Worm (Caenorhabditis elegans) whole organism, early embryonic: ENCODE results near the gene pqn-2.

Source experiments
- F13C5.2 ChIP-seq: sonication (generic microtip); optimal IDR thresholded peaks from 2 replicates; lab custom pipeline; 2017; ENCODE audit warnings: mild to moderate bottlenecking, missing genetic modification characterization, inconsistent platforms, missing compliant biosample characterization
- ama-1 ChIP-seq: fragments of 150-350 bp; optimal IDR thresholded peaks from 2 replicates; lab custom pipeline; 2014
- ceh-36 ChIP-seq: sonication (generic microtip); optimal IDR thresholded peaks from 2 replicates; lab custom pipeline; 2016; ENCODE audit warnings: missing genetic modification characterization, inconsistent platforms, missing compliant biosample characterization
- ets-7 ChIP-seq: sonication (generic microtip); optimal IDR thresholded peaks from 2 replicates; lab custom pipeline; 2016; ENCODE audit warnings: missing genotype, missing genetic modification characterization, missing compliant biosample characterization
- flt-1 ChIP-seq: fragments of 200-800 bp; sonication (Bioruptor generic); IDR thresholded peaks from 2 replicates; pipeline ENCODE4 v1.3.6; 2022; ENCODE audit warnings: missing genetic modification characterization, missing compliant biosample characterization
- hmbx-1 ChIP-seq: sonication (generic microtip); optimal IDR thresholded peaks from 2 replicates; lab custom pipeline; 2016; ENCODE audit warnings: mild to moderate bottlenecking, missing genetic modification characterization, missing compliant biosample characterization
- hmg-4 ChIP-seq: fragments of 200-800 bp; sonication (Bioruptor generic); optimal IDR thresholded peaks from 2 replicates; lab custom pipeline; 2018; ENCODE audit warnings: mild to moderate bottlenecking, missing genetic modification characterization, missing compliant biosample characterization
- sea-1 ChIP-seq: fragments of 200-800 bp; sonication (Bioruptor generic); conservative IDR thresholded peaks from 2 replicates; pipeline ENCODE4 v1.3.6; 2022; ENCODE audit warnings: missing genetic modification characterization, missing compliant biosample characterization
- tbx-37 ChIP-seq: fragments of 200-800 bp; sonication (Bioruptor generic); conservative IDR thresholded peaks from 2 replicates; pipeline ENCODE4 v1.3.6; 2022; ENCODE audit warnings: missing genetic modification reagents, missing genetic modification characterization, missing compliant biosample characterization
- tra-4 ChIP-seq: sonication (generic microtip); optimal IDR thresholded peaks from 2 replicates; lab custom pipeline; 2017; ENCODE audit warnings: missing genetic modification characterization, missing compliant biosample characterization

DNA sequence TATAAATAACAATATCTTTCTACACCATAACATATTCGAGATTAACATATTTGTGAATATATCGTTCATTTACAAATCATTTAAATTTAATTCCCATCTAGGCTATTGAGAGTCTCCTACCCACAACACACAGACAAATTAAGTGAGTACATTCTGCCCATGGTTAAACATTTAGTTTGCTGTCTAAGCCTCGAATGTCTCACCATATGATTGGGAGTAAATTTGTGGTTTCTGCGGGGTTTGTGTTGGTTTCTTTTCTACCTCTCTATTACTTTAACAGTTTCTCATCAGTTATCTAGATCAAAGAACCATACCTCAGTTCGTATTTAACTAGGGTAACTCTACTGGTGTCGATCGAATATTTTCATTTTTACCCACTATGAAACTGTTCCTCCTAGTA, 16.2 kb downstream of the pqn-2 start, which contains the start of gene ugt-2:
- TF ChIP-seq tbx-37 (GFP tag; lab: Robert Waterston, UW) = no peak
- no peak for TF ChIP-seq ets-7 (tag; lab: Kevin White, UChicago)
- TF ChIP-seq ama-1 (lab: Kevin White, UChicago) = no peak
- no peak for TF ChIP-seq tra-4 (tag; lab: Kevin White, UChicago)
- no peak for TF ChIP-seq sea-1 (GFP tag; lab: Robert Waterston, UW)
- no peak for TF ChIP-seq F13C5.2
- TF ChIP-seq hmg-4 = no peak
- TF ChIP-seq hmbx-1 (tag; lab: Kevin White, UChicago) = no peak
- no peak for TF ChIP-seq flt-1 (GFP tag; lab: Robert Waterston, UW)
- no peak for TF ChIP-seq ceh-36 (tag; lab: Kevin White, UChicago)
